Worm (Caenorhabditis elegans) whole organism, L4 larva: ENCODE results near the gene F09B12.3.

Experiments used
- aha-1 ChIP-seq: fragments of 150-350 bp; peaks from one replicate; lab custom pipeline; 2014; ENCODE audit warnings: missing biosample characterization, missing genetic modification characterization
- ama-1 ChIP-seq: fragments of 150-350 bp; optimal IDR thresholded peaks from 2 replicates; lab custom pipeline; 2014; ENCODE audit warnings: inconsistent platforms, mixed read lengths
- ceh-62 ChIP-seq: sonication (generic microtip); optimal IDR thresholded peaks from 2 replicates; lab custom pipeline; 2017; ENCODE audit warnings: missing biosample characterization, missing genetic modification characterization
- ces-1 ChIP-seq: fragments of 150-350 bp; sonication (generic microtip); optimal IDR thresholded peaks from 4 replicates; lab custom pipeline; 2014; ENCODE audit warnings: missing biosample characterization, missing genetic modification reagents, missing genetic modification characterization
- egl-27 ChIP-seq: sonication (generic microtip); optimal IDR thresholded peaks from 3 replicates; lab custom pipeline; 2017; ENCODE audit warnings: missing biosample characterization, missing genetic modification reagents, missing genetic modification characterization
- lir-3 ChIP-seq: sonication (generic microtip); optimal IDR thresholded peaks from 2 replicates; lab custom pipeline; 2016; ENCODE audit warnings: mild to moderate bottlenecking, missing genetic modification characterization, missing compliant biosample characterization
- mep-1 ChIP-seq: fragments of 150-350 bp; sonication (generic microtip); optimal IDR thresholded peaks from 3 replicates; lab custom pipeline; 2014; ENCODE audit warnings: missing biosample characterization, missing genetic modification characterization
- nhr-11 ChIP-seq: fragments of 150-350 bp; optimal IDR thresholded peaks from 2 replicates; lab custom pipeline; 2014; ENCODE audit warnings: missing biosample characterization, missing genetic modification characterization
- pha-4 ChIP-seq, 2 experiments: fragments of 150-350 bp in 1 of 2; fragments of 200-800 bp in 1 of 2; sonication (Bioruptor generic) in 1 of 2; IDR thresholded peaks in 1 of 2; optimal IDR thresholded peaks in 1 of 2; 2 replicates each; pipeline versions ENCODE4 v1.3.6 to Lab custom; 2014 to 2022; ENCODE audit warnings: missing genetic modification characterization in 2 of 2, missing genetic modification reagents in 2 of 2, missing biosample characterization in 1 of 2, missing compliant biosample characterization in 1 of 2
- sdz-12 ChIP-seq: fragments of 200-800 bp; sonication (Bioruptor generic); optimal IDR thresholded peaks from 2 replicates; lab custom pipeline; 2018; ENCODE audit warnings: mild to moderate bottlenecking, missing genetic modification characterization, missing compliant biosample characterization
- snpc-4 ChIP-seq: fragments of 150-350 bp; optimal IDR thresholded peaks from 2 replicates; lab custom pipeline; 2014; ENCODE audit warnings: missing biosample characterization, missing genetic modification characterization
- unc-62 ChIP-seq, 3 experiments: fragments of 150-350 bp in 1 of 3; sonication (generic microtip); optimal IDR thresholded peaks in 2 of 3; peaks in 1 of 3; 1 replicate in 1 of 3; 2 replicates in 2 of 3; lab custom pipeline; 2014 to 2017; ENCODE audit warnings: missing biosample characterization in 3 of 3, missing genetic modification characterization in 3 of 3, missing genetic modification reagents in 3 of 3, missing genotype in 1 of 3

- TF ChIP-seq lir-3 (no peak), nhr-11 (no peak), pha-4 (GFP tag; IDR thresholded peaks at IDR 0.05; lab: Robert Waterston, UW) (no peak), pha-4 (tag; optimal IDR thresholded peaks at IDR 0.05; lab: Kevin White, UChicago) (no peak), snpc-4 (tag; lab: Kevin White, UChicago) (no peak), mep-1 (tag; lab: Kevin White, UChicago) (peak; percentile 43), unc-62 (GFP tag; optimal IDR thresholded peaks at IDR 0.05 in 1 of 2; lab: Kevin White, UChicago) (peak in 1 of 2 experiments; percentile 75), unc-62 (tag; optimal IDR thresholded peaks at IDR 0.05; lab: Kevin White, UChicago) (no peak), egl-27 (no peak), ces-1 (no peak), ama-1 (lab: Kevin White, UChicago) (no peak), aha-1 (tag; lab: Kevin White, UChicago) (peak; percentile 58), ceh-62 (no peak), sdz-12 (GFP tag; lab: Kevin White, UChicago) (no peak)
Measured at ce11 chrX:15100369-15100963, 2.7 kb upstream of the F09B12.3 start, which contains the start of gene dhhc-1.
